Worm (Caenorhabditis elegans): Measurements from ENCODE around the gene C29F4.3.
A peak's percentile ranks its signal among the peaks of the same experiment; 100 is the strongest.

Gene C29F4.3

DNA sequence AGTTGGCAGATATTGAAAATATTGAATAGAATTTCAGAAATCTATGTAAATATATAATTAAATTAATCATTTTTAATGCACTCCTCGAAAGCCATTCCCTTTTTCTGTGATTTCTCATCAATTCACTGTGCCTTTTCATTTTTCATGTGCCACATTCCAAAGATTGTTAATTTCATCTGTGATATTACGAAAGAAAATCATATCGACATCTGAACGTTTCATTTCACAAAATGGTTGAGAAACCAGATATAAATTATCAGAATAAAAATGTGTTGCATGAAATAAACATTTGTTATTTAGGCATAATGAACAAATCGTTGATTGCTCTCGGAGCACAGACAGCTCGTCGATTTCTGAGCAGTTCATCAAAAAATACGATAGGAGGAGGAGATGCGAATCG is 39.8 kb downstream of the C29F4.3 start, which contains the start of gene nuaf-3:
Gene nuaf-3 (plus strand): TSS at position 301 of the 400 bp plus-strand sequence.
- TF ChIP-seq him-1 (tag; optimal IDR thresholded peaks at IDR 0.05): no peak
- TF ChIP-seq W03F9.2 (tag; optimal IDR thresholded peaks at IDR 0.05): no peak
- no peak for TF ChIP-seq dao-5 (tag; optimal IDR thresholded peaks at IDR 0.05)

DNA sequence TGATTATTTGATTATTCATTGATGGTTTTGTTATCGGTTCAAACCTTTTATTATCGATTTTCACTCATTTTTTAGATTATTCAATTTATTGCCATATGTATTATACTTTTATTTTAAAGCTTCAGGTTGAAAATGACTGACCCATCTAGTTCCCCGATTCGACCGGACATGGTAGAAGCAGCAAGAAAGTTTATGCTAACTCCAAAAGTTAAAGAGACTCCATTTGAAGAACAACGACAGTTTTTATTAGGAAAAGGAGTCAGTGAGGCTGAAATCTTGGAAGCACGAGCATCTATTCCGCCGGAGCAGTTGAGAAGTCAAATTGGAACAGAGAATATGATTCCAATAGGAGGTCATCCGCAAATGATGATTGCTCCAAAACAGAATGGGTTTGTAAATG is 40.8 kb downstream of the C29F4.3 start, which contains the start of gene prx-14:
Gene prx-14 (plus strand): TSS at position 120 of the 400 bp plus-strand sequence.
- no peak for TF ChIP-seq W03F9.2 (tag; optimal IDR thresholded peaks at IDR 0.05)

DNA sequence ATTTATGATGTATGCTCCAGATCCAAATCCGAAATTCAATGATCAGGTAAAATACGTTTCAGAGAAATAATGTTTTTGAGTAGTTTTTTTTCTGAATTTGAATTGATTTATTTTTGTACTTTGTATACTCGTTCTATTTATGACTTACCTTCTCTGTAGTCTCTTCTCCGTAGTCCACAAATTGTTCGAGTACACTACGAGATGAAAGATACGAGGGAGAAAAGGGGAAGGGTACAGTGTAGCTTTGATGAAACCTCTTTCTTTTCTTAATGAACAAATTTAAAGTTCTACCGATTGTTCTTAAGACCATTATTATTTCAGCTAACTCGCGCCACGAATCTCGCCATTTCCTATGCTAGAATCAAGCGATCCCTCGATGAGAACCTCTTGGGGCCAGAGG is 43.7 kb downstream of the C29F4.3 start:
- no peak for TF ChIP-seq W03F9.2 (tag; optimal IDR thresholded peaks at IDR 0.05)
- no peak for TF ChIP-seq dao-5 (tag; optimal IDR thresholded peaks at IDR 0.05)
- TF ChIP-seq him-1 (tag; optimal IDR thresholded peaks at IDR 0.05): no peak

DNA sequence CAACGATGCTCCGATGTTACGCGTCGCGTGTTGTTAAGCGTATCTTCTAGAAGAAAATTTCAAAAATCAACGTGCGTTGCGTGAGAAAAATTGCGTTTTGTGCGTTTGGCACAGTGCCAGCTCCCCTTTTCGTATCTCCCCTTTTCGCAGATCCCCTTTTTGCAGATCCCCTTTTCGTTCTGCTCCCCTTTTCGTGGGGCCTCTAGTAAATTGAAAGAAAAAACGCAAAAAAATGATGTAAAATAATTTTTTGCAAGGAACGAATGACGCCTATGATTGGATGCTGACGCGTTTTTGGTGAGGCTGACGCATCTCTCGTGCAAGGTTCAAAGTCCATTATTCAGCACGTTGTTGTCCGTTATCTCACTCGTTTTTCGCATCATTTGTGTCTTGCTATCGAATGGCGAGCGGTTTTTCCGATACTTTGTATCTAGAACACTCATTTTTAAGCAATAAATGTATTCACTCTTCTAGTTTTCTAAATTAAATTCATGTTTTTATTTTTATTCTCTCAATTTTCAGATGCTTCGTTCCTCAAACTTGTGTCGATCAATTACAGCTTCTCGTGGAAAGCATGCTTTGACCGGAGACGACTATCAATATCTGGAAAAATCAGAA is 44.5 kb downstream of the C29F4.3 start, which contains the start of gene cpt-2:
Gene cpt-2 (plus strand): TSS at position 523 of the 618 bp plus-strand sequence.
- TF ChIP-seq him-1 (tag; optimal IDR thresholded peaks at IDR 0.05): peak; percentile 25
- TF ChIP-seq W03F9.2 (tag; optimal IDR thresholded peaks at IDR 0.05): peak; percentile 77

DNA sequence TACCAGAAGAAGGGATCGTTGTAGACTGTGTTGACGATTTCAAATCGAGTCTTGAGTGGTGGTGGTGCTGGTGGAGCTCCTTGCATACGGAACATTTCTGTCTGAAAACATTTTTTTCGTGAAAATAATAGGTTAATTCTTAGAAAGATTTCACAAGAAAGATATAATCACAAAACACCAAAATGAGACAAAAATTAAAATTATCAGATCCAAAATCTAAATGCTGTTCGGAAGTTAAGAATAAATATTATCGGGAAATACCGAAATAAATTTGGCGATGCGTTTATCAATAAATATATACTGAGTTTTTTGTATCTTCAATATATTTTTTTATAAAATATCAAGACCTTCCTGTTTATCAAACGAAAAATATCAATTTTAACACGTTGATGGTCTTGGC is 45.3 kb downstream of the C29F4.3 start, which contains the start of gene C08F8.9:
Gene C08F8.9 (minus strand): TSS at position 101 of the 400 bp plus-strand sequence.
- no peak for TF ChIP-seq dao-5 (tag; optimal IDR thresholded peaks at IDR 0.05)
- TF ChIP-seq W03F9.2 (tag; optimal IDR thresholded peaks at IDR 0.05): no peak
- no peak for TF ChIP-seq him-1 (tag; optimal IDR thresholded peaks at IDR 0.05)

DNA sequence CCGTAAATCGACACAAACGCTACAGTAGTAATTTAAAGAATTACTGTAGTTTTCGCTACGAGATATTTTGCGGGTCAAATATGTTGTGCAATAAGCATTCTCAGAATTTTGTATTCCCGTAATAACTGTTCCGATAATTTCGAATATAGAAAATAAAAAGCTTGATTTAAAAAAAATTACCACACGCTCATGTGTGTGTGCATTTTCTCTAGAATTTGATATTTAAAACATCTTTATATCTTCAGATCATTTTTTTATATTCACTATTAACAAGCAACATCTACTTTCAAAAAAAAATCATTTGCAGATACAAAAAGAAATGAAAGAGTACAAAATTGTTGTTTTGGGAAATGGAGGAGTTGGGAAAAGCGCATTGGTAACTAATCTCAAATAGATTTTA is 46.8 kb downstream of the C29F4.3 start, which contains the start of gene rap-3:
Gene rap-3 (plus strand): TSS at position 301 of the 400 bp plus-strand sequence.
- TF ChIP-seq dao-5 (tag; optimal IDR thresholded peaks at IDR 0.05) (no peak), W03F9.2 (tag; optimal IDR thresholded peaks at IDR 0.05) (no peak), him-1 (tag; optimal IDR thresholded peaks at IDR 0.05) (no peak)

DNA sequence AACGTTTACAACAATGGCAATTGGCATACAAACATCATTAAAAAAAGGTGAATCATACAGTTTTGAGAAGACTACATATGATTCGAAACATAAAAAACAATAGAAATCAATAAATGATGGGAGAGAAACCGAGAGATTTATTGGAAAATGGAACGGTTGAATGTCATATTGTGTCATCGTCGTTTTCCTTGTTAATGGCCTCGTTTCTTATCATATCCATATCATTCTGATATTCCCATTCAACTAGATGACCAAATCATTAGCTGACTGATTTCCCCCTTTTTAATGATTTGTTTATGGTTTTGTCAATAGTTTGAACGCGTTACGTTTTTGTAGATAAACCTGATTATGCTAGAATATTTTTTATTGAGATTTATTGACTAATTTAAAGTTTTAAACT is 49.0 kb downstream of the C29F4.3 start:
- no peak for TF ChIP-seq him-1 (tag; optimal IDR thresholded peaks at IDR 0.05)
- TF ChIP-seq W03F9.2 (tag; optimal IDR thresholded peaks at IDR 0.05): no peak
- TF ChIP-seq dao-5 (tag; optimal IDR thresholded peaks at IDR 0.05): no peak
